Worm (Caenorhabditis elegans) whole organism, late embryonic: ENCODE measurements around the gene clec-5.

ENCODE experiments used
- C08G9.2 ChIP-seq: sonication (generic microtip); optimal IDR thresholded peaks from 2 replicates; lab custom pipeline; 2016; ENCODE audit warnings: mild to moderate bottlenecking, missing genetic modification characterization, moderate library complexity, missing compliant biosample characterization
- C38D4.7 ChIP-seq: fragments of 200-800 bp; sonication (Bioruptor generic); optimal IDR thresholded peaks from 2 replicates; lab custom pipeline; 2018; ENCODE audit warnings: mild to moderate bottlenecking, missing genetic modification characterization, moderate library complexity, missing compliant biosample characterization
- K02D7.2 ChIP-seq: sonication (generic microtip); optimal IDR thresholded peaks from 2 replicates; lab custom pipeline; 2017; ENCODE audit warnings: mild to moderate bottlenecking, missing genetic modification characterization, missing compliant biosample characterization
- T23F11.4 ChIP-seq: fragments of 200-800 bp; sonication (Bioruptor generic); optimal IDR thresholded peaks from 2 replicates; lab custom pipeline; 2018; ENCODE audit warnings: mild to moderate bottlenecking, missing genetic modification characterization, missing compliant biosample characterization
- ceh-14 ChIP-seq: sonication (generic microtip); optimal IDR thresholded peaks from 2 replicates; lab custom pipeline; 2016; ENCODE audit warnings: missing genotype, missing genetic modification characterization, missing compliant biosample characterization
- ceh-18 ChIP-seq: sonication (generic microtip); optimal IDR thresholded peaks from 2 replicates; lab custom pipeline; 2016; ENCODE audit warnings: missing genetic modification characterization, missing compliant biosample characterization
- ceh-19 ChIP-seq: fragments of 200-800 bp; sonication (Bioruptor generic); optimal IDR thresholded peaks from 2 replicates; lab custom pipeline; 2018; ENCODE audit warnings: mild to moderate bottlenecking, missing genetic modification characterization, missing compliant biosample characterization
- ceh-2 ChIP-seq: sonication (generic microtip); optimal IDR thresholded peaks from 2 replicates; lab custom pipeline; 2016; ENCODE audit warnings: missing genotype, missing genetic modification characterization, missing compliant biosample characterization
- ceh-22 ChIP-seq: sonication (generic microtip); optimal IDR thresholded peaks from 2 replicates; lab custom pipeline; 2017; ENCODE audit warnings: missing biosample characterization, missing genetic modification characterization
- ceh-30 ChIP-seq: fragments of 150-350 bp; optimal IDR thresholded peaks from 2 replicates; lab custom pipeline; 2014; ENCODE audit warnings: missing biosample characterization, missing genetic modification characterization
- ceh-34 ChIP-seq: sonication (generic microtip); optimal IDR thresholded peaks from 2 replicates; lab custom pipeline; 2016; ENCODE audit warnings: mild to moderate bottlenecking, missing genetic modification characterization, missing compliant biosample characterization
- ceh-45 ChIP-seq: fragments of 200-800 bp; sonication (Bioruptor generic); IDR thresholded peaks from 2 replicates; pipeline ENCODE4 v1.3.6; 2022; ENCODE audit warnings: missing genetic modification reagents, missing genetic modification characterization, missing compliant biosample characterization
- ceh-48 ChIP-seq: sonication (generic microtip); optimal IDR thresholded peaks from 2 replicates; lab custom pipeline; 2016; ENCODE audit warnings: missing genetic modification characterization, inconsistent platforms, missing compliant biosample characterization
- ceh-6 ChIP-seq: fragments of 200-800 bp; sonication (Bioruptor generic); optimal IDR thresholded peaks from 2 replicates; lab custom pipeline; 2018; ENCODE audit warnings: mild to moderate bottlenecking, missing genetic modification characterization, missing compliant biosample characterization
- ceh-9 ChIP-seq: sonication (generic microtip); optimal IDR thresholded peaks from 2 replicates; lab custom pipeline; 2016; ENCODE audit warnings: mild to moderate bottlenecking, missing genetic modification characterization, inconsistent platforms, missing compliant biosample characterization
- che-1 ChIP-seq: sonication (generic microtip); optimal IDR thresholded peaks from 2 replicates; lab custom pipeline; 2016; ENCODE audit warnings: mild to moderate bottlenecking, missing genetic modification characterization, missing compliant biosample characterization
- dmd-4 ChIP-seq: sonication (generic microtip); optimal IDR thresholded peaks from 2 replicates; lab custom pipeline; 2016; ENCODE audit warnings: borderline replicate concordance, missing genetic modification characterization, missing compliant biosample characterization
- dve-1 ChIP-seq: sonication (generic microtip); optimal IDR thresholded peaks from 2 replicates; lab custom pipeline; 2017; ENCODE audit warnings: antibody characterized with exemption, mild to moderate bottlenecking, missing genetic modification characterization, missing compliant biosample characterization
- elt-4 ChIP-seq: sonication (generic microtip); optimal IDR thresholded peaks from 2 replicates; lab custom pipeline; 2016; ENCODE audit warnings: missing genetic modification characterization, missing compliant biosample characterization
- ets-4 ChIP-seq: sonication (generic microtip); optimal IDR thresholded peaks from 2 replicates; lab custom pipeline; 2016; ENCODE audit warnings: missing genetic modification characterization, missing compliant biosample characterization
- fax-1 ChIP-seq: sonication (generic microtip); optimal IDR thresholded peaks from 2 replicates; lab custom pipeline; 2016; ENCODE audit warnings: missing genotype, missing genetic modification characterization, missing compliant biosample characterization
- fkh-6 ChIP-seq: sonication (generic microtip); optimal IDR thresholded peaks from 2 replicates; lab custom pipeline; 2016; ENCODE audit warnings: missing genetic modification characterization, missing compliant biosample characterization
- hlh-13 ChIP-seq: fragments of 200-800 bp; sonication (Bioruptor generic); optimal IDR thresholded peaks from 2 replicates; lab custom pipeline; 2018; ENCODE audit warnings: mild to moderate bottlenecking, missing genetic modification characterization, missing compliant biosample characterization
- hlh-15 ChIP-seq: sonication (generic microtip); optimal IDR thresholded peaks from 2 replicates; lab custom pipeline; 2016; ENCODE audit warnings: missing genetic modification characterization, missing compliant biosample characterization
- hlh-6 ChIP-seq: sonication (generic microtip); optimal IDR thresholded peaks from 2 replicates; lab custom pipeline; 2016; ENCODE audit warnings: missing genotype, missing genetic modification characterization, missing compliant biosample characterization
- lim-6 ChIP-seq: sonication (generic microtip); optimal IDR thresholded peaks from 2 replicates; lab custom pipeline; 2016; ENCODE audit warnings: missing genetic modification characterization, missing compliant biosample characterization
- lin-11 ChIP-seq: fragments of 200-800 bp; sonication (Bioruptor generic); optimal IDR thresholded peaks from 2 replicates; lab custom pipeline; 2018; ENCODE audit warnings: mild to moderate bottlenecking, missing genetic modification characterization, missing compliant biosample characterization
- madf-2 ChIP-seq: sonication (generic microtip); optimal IDR thresholded peaks from 2 replicates; lab custom pipeline; 2017; ENCODE audit warnings: missing genetic modification characterization, missing compliant biosample characterization
- nfya-1 ChIP-seq: sonication (generic microtip); optimal IDR thresholded peaks from 2 replicates; lab custom pipeline; 2017; ENCODE audit warnings: missing genetic modification characterization, mild to moderate bottlenecking, missing compliant biosample characterization, antibody characterized with exemption, moderate library complexity
- npax-4 ChIP-seq: sonication (generic microtip); optimal IDR thresholded peaks from 2 replicates; lab custom pipeline; 2016; ENCODE audit warnings: missing genetic modification characterization, missing compliant biosample characterization
- odd-2 ChIP-seq: sonication (generic microtip); optimal IDR thresholded peaks from 2 replicates; lab custom pipeline; 2017; ENCODE audit warnings: antibody characterized with exemption, mild to moderate bottlenecking, missing genetic modification characterization, missing compliant biosample characterization
- pat-9 ChIP-seq: fragments of 200-800 bp; sonication (Bioruptor generic); optimal IDR thresholded peaks from 2 replicates; lab custom pipeline; 2018; ENCODE audit warnings: mild to moderate bottlenecking, missing genetic modification characterization, moderate library complexity, missing compliant biosample characterization
- pax-1 ChIP-seq: fragments of 150-350 bp; optimal IDR thresholded peaks from 2 replicates; lab custom pipeline; 2014; ENCODE audit warnings: missing biosample characterization, missing genetic modification characterization
- pha-2 ChIP-seq: sonication (generic microtip); optimal IDR thresholded peaks from 2 replicates; lab custom pipeline; 2017; ENCODE audit warnings: mild to moderate bottlenecking, missing genetic modification characterization, missing compliant biosample characterization
- pha-4 ChIP-seq: fragments of 150-350 bp; optimal IDR thresholded peaks from 2 replicates; lab custom pipeline; 2018; ENCODE audit warnings: missing biosample characterization, missing genetic modification reagents, missing genetic modification characterization
- pros-1 ChIP-seq: fragments of 150-350 bp; optimal IDR thresholded peaks from 2 replicates; lab custom pipeline; 2014; ENCODE audit warnings: missing biosample characterization, missing genetic modification reagents, missing genetic modification characterization
- ref-2 ChIP-seq: sonication (generic microtip); optimal IDR thresholded peaks from 2 replicates; lab custom pipeline; 2016; ENCODE audit warnings: missing genetic modification characterization, missing compliant biosample characterization
- rnt-1 ChIP-seq: sonication (generic microtip); optimal IDR thresholded peaks from 2 replicates; lab custom pipeline; 2016; ENCODE audit warnings: missing genetic modification characterization, missing compliant biosample characterization
- sox-2 ChIP-seq: fragments of 200-800 bp; sonication (Bioruptor generic); IDR thresholded peaks from 2 replicates; pipeline ENCODE4 v1.3.6; 2022; ENCODE audit warnings: missing genetic modification reagents, missing genetic modification characterization, missing compliant biosample characterization
- sox-4 ChIP-seq: sonication (generic microtip); optimal IDR thresholded peaks from 2 replicates; lab custom pipeline; 2017; ENCODE audit warnings: mild to moderate bottlenecking, missing genetic modification characterization, inconsistent platforms, missing compliant biosample characterization
- unc-86 ChIP-seq: sonication (generic microtip); optimal IDR thresholded peaks from 2 replicates; lab custom pipeline; 2016; ENCODE audit warnings: missing genetic modification characterization, missing compliant biosample characterization
- zip-5 ChIP-seq: sonication (generic microtip); optimal IDR thresholded peaks from 2 replicates; lab custom pipeline; 2016; ENCODE audit warnings: missing genetic modification characterization, missing compliant biosample characterization

The clec-5 gene

DNA sequence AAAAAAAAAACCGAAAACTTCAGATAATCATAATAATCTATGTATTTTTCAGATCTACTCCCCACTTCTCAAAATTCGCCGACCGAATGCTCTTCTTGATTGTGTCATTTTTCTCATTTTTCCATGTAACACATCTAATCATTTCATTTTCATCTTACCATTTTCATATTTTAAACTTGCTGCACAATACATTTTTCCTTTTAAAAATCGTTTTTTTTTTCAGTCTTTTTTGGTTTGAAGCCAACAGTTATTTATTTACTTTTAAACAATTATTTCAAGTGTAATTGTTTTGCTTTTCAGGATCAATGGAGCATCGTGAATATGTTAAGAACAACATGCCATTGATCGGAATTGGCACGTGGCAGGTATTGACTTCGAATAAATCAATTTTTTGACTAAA lies 24.4 kb downstream of the clec-5 start, which contains the start of gene C35D10.6:
Gene C35D10.6 (plus strand): TSS at position 301 of the 400 bp plus-strand sequence.
- TF ChIP-seq lim-6 (tag; lab: Kevin White, UChicago) = no peak
- no peak for TF ChIP-seq fax-1 (tag; lab: Kevin White, UChicago)
- TF ChIP-seq lin-11 (tag; lab: Kevin White, UChicago) = no peak
- no peak for TF ChIP-seq npax-4 (tag; lab: Kevin White, UChicago)
- TF ChIP-seq pros-1 (tag; lab: Kevin White, UChicago) = no peak
- TF ChIP-seq pax-1 (tag; lab: Kevin White, UChicago) = no peak
- TF ChIP-seq odd-2 (tag; lab: Kevin White, UChicago) = no peak
- no peak for TF ChIP-seq nfya-1 (tag; lab: Kevin White, UChicago)
- TF ChIP-seq dve-1 = no peak
- TF ChIP-seq ceh-19 (GFP tag; lab: Kevin White, UChicago) = no peak
- TF ChIP-seq C38D4.7 (GFP tag; lab: Kevin White, UChicago) = no peak

DNA sequence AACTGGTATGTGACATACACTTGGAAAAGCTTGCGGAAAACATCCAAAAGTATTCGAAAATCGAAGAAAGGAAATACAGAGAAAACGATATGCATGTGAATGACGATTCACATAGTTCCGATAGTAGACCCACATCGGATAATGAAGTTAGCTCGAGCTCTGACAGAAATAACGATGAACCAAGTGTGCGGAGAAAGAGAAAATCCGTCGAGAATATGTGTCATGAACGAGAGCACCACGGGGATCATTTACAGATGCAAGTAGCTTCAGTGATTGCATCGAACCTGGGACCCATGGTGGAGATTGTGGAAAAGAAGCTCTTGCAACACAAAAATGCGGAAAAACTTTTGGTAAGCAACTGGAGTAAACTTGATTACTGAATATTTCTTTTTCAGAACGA lies 26.4 kb downstream of the clec-5 start:
- no peak for TF ChIP-seq ceh-18 (tag; lab: Kevin White, UChicago)
- no peak for TF ChIP-seq hlh-13 (GFP tag; lab: Kevin White, UChicago)
- no peak for TF ChIP-seq ceh-34
- no peak for TF ChIP-seq T23F11.4 (GFP tag; lab: Kevin White, UChicago)
- no peak for TF ChIP-seq pat-9 (tag; lab: Kevin White, UChicago)
- TF ChIP-seq rnt-1 (tag; lab: Kevin White, UChicago) = no peak
- TF ChIP-seq unc-86 (tag; lab: Kevin White, UChicago) = no peak

DNA sequence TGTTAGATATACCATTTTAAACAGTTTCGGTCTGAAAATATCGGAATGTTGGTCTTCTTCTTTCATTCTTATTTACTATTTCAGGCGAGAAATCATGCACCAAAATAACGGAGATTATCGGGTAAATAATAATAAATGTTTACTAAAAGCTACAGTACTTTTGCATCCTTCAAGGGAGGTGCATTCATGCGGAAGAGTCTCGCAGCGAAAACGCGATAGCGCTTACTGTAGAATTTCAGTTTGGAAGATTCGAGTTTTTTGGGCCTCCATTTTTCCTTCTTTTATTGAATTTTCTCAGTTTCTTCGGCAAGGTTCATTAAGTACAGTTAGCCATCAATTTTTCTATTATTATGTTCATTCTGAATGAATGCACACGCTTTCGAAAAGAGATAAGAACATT lies 27.3 kb downstream of the clec-5 start, which contains the start of gene C35D10.7:
Gene C35D10.7 (plus strand): TSS at position 85 of the 400 bp plus-strand sequence.
- TF ChIP-seq che-1 (no peak), ceh-30 (tag; lab: Kevin White, UChicago) (no peak), nfya-1 (tag; lab: Kevin White, UChicago) (no peak), hlh-6 (tag; lab: Kevin White, UChicago) (no peak), hlh-15 (tag; lab: Kevin White, UChicago) (no peak), pat-9 (tag; lab: Kevin White, UChicago) (no peak), sox-4 (no peak), ref-2 (tag; lab: Kevin White, UChicago) (no peak), elt-4 (tag; lab: Kevin White, UChicago) (no peak), lim-6 (tag; lab: Kevin White, UChicago) (no peak), ceh-48 (tag; lab: Kevin White, UChicago) (no peak), ceh-14 (tag; lab: Kevin White, UChicago) (no peak), K02D7.2 (tag; lab: Kevin White, UChicago) (no peak), hlh-13 (GFP tag; lab: Kevin White, UChicago) (no peak), sox-2 (GFP tag; lab: Robert Waterston, UW) (no peak), ceh-19 (GFP tag; lab: Kevin White, UChicago) (no peak), ceh-45 (GFP tag; lab: Robert Waterston, UW) (no peak), ceh-6 (GFP tag; lab: Kevin White, UChicago) (no peak)

ce11 chrIII:4854918-4855317 lies 28.5 kb downstream of the clec-5 start, which contains the start of gene C35D10.8:
Gene C35D10.8 (plus strand): TSS chrIII:4855218.
- TF ChIP-seq zip-5 (tag; lab: Kevin White, UChicago) = no peak
- no peak for TF ChIP-seq ceh-34
- no peak for TF ChIP-seq ceh-22 (tag; lab: Kevin White, UChicago)
- no peak for TF ChIP-seq fkh-6 (tag; lab: Kevin White, UChicago)

DNA sequence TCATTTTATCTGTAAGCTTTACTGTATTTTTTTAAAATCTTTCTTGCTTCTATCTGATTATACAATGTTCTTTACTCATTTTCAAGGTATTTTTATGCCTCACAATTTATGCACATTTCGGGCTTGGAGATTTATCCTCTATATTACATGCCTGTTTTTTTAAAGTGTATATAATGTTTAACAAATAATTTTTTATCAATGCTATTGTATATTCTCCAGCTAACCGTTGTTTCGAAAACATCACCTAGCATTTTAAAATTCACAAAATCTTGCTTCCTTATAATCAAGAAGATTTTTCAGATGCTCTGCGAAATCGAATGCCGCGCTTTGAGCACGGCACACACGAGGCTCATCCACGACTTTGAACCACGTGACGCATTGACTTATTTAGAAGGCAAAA lies 31.4 kb downstream of the clec-5 start, which contains the start of gene ced-4:
Gene ced-4 (plus strand): TSS at position 301 of the 400 bp plus-strand sequence.
- no peak for TF ChIP-seq ceh-22 (tag; lab: Kevin White, UChicago)
- TF ChIP-seq odd-2 (tag; lab: Kevin White, UChicago) = no peak
- TF ChIP-seq ref-2 (tag; lab: Kevin White, UChicago) = no peak
- no peak for TF ChIP-seq pha-4 (tag; lab: Kevin White, UChicago)
- no peak for TF ChIP-seq ets-4
- no peak for TF ChIP-seq pros-1 (tag; lab: Kevin White, UChicago)
- no peak for TF ChIP-seq lin-11 (tag; lab: Kevin White, UChicago)
- no peak for TF ChIP-seq pha-2 (tag; lab: Kevin White, UChicago)
- TF ChIP-seq C08G9.2 = no peak
- TF ChIP-seq dmd-4 (tag; lab: Kevin White, UChicago) = no peak
- no peak for TF ChIP-seq che-1
- TF ChIP-seq ceh-9 (tag; lab: Kevin White, UChicago) = no peak
- TF ChIP-seq ceh-19 (GFP tag; lab: Kevin White, UChicago) = no peak
- TF ChIP-seq fkh-6 (tag; lab: Kevin White, UChicago) = no peak
- no peak for TF ChIP-seq madf-2 (tag; lab: Kevin White, UChicago)
- no peak for TF ChIP-seq ceh-2 (tag; lab: Kevin White, UChicago)
- TF ChIP-seq T23F11.4 (GFP tag; lab: Kevin White, UChicago) = no peak
